Fruit fly (Drosophila melanogaster) whole organism, embryonic: ENCODE measurements around the gene SppL.
A peak's percentile ranks its signal among the peaks of the same experiment; 100 is the strongest.

Source experiments
- ATbp ChIP-seq: fragments of 200-800 bp; sonication (Bioruptor generic); optimal IDR thresholded peaks from 2 replicates; lab custom pipeline; 2017; ENCODE audit warnings: missing biosample characterization, mild to moderate bottlenecking, missing genetic modification characterization, missing genetic modification reagents
- Ada2b ChIP-seq: fragments of 200-800 bp; sonication (Bioruptor generic); IDR thresholded peaks from 2 replicates; pipeline ENCODE4 v1.3.6; 2022; ENCODE audit warnings: missing biosample characterization, missing genetic modification characterization
- Asciz ChIP-seq: fragments of 200-800 bp; sonication (Bioruptor generic); optimal IDR thresholded peaks from 2 replicates; lab custom pipeline; 2017; ENCODE audit warnings: missing biosample characterization, mild to moderate bottlenecking, missing genetic modification characterization, missing genetic modification reagents
- CG10209 ChIP-seq: fragments of 200-800 bp; sonication (Bioruptor generic); optimal IDR thresholded peaks from 3 replicates; lab custom pipeline; 2017; ENCODE audit warnings: missing biosample characterization, mild to moderate bottlenecking, missing genetic modification characterization, missing genetic modification reagents
- CG10543 ChIP-seq: fragments of 200-800 bp; sonication (Bioruptor generic); optimal IDR thresholded peaks from 3 replicates; lab custom pipeline; 2017; ENCODE audit warnings: missing biosample characterization, mild to moderate bottlenecking, missing genetic modification characterization, moderate library complexity
- CG11456 ChIP-seq: fragments of 200-800 bp; sonication (Bioruptor generic); IDR thresholded peaks from 3 replicates; pipeline ENCODE4 v1.3.6; 2022; ENCODE audit warnings: missing biosample characterization, missing genetic modification characterization
- CG12236 ChIP-seq: fragments of 200-800 bp; sonication (Bioruptor generic); optimal IDR thresholded peaks from 2 replicates; lab custom pipeline; 2016; ENCODE audit warnings: missing biosample characterization, missing genetic modification characterization
- CG13296 ChIP-seq: fragments of 200-800 bp; sonication (Bioruptor generic); optimal IDR thresholded peaks from 3 replicates; lab custom pipeline; 2018; ENCODE audit warnings: missing biosample characterization, mild to moderate bottlenecking, missing genetic modification characterization
- CG13424 ChIP-seq: fragments of 200-800 bp; sonication (Bioruptor generic); optimal IDR thresholded peaks from 2 replicates; lab custom pipeline; 2019; ENCODE audit warnings: missing biosample characterization, mild to moderate bottlenecking, missing genetic modification characterization, moderate library complexity
- CG14860 ChIP-seq: fragments of 200-800 bp; sonication (Bioruptor generic); IDR thresholded peaks from 3 replicates; pipeline ENCODE4 v1.3.6; 2022; ENCODE audit warnings: missing biosample characterization, missing genetic modification characterization; ENCODE audit not compliant: partially characterized antibody
- CG15601 ChIP-seq: fragments of 200-800 bp; sonication (Bioruptor generic); optimal IDR thresholded peaks from 3 replicates; lab custom pipeline; 2019; ENCODE audit warnings: missing biosample characterization, mild to moderate bottlenecking, missing genetic modification characterization, moderate library complexity
- CG17912 ChIP-seq: fragments of 200-800 bp; sonication (Bioruptor generic); optimal IDR thresholded peaks from 2 replicates; lab custom pipeline; 2018; ENCODE audit warnings: missing biosample characterization, mild to moderate bottlenecking, missing genetic modification characterization
- CG2116 ChIP-seq: fragments of 200-800 bp; sonication (Bioruptor generic); optimal IDR thresholded peaks from 3 replicates; lab custom pipeline; 2018; ENCODE audit warnings: missing biosample characterization, mild to moderate bottlenecking, missing genetic modification characterization
- CG2202 ChIP-seq: fragments of 200-800 bp; sonication (Bioruptor generic); optimal IDR thresholded peaks from 2 replicates; lab custom pipeline; 2018; ENCODE audit warnings: missing biosample characterization, mild to moderate bottlenecking, missing genetic modification characterization
- CG4424 ChIP-seq: fragments of 200-800 bp; sonication (Bioruptor generic); optimal IDR thresholded peaks from 3 replicates; lab custom pipeline; 2016; ENCODE audit warnings: missing biosample characterization, missing genetic modification characterization
- CG7556 ChIP-seq: fragments of 200-800 bp; sonication (Bioruptor generic); optimal IDR thresholded peaks from 2 replicates; lab custom pipeline; 2017; ENCODE audit warnings: missing biosample characterization, mild to moderate bottlenecking, missing genetic modification characterization
- CG7963 ChIP-seq: fragments of 200-800 bp; sonication (Bioruptor generic); IDR thresholded peaks from 3 replicates; pipeline ENCODE4 v1.3.6; 2022; ENCODE audit warnings: missing biosample characterization, missing genetic modification characterization; ENCODE audit not compliant: partially characterized antibody
- CG8765 ChIP-seq: fragments of 200-800 bp; sonication (Bioruptor generic); IDR thresholded peaks from 2 replicates; pipeline ENCODE4 v1.3.6; 2022; ENCODE audit warnings: missing biosample characterization, missing genetic modification characterization
- D19A ChIP-seq: fragments of 200-800 bp; optimal IDR thresholded peaks from 3 replicates; lab custom pipeline; 2019; ENCODE audit warnings: missing biosample characterization, mild to moderate bottlenecking, missing genetic modification characterization, moderate library complexity
- Dbx ChIP-seq: fragments of 200-800 bp; sonication (Bioruptor generic); IDR thresholded peaks from 3 replicates; pipeline ENCODE4 v1.3.6; 2022; ENCODE audit warnings: missing biosample characterization, missing genetic modification characterization
- Deaf1 ChIP-seq: fragments of 200-800 bp; optimal IDR thresholded peaks from 3 replicates; lab custom pipeline; 2019; ENCODE audit warnings: missing biosample characterization, mild to moderate bottlenecking, missing genetic modification characterization, moderate library complexity
- Dip2 ChIP-seq: fragments of 200-800 bp; sonication (Bioruptor generic); IDR thresholded peaks from 2 replicates; pipeline ENCODE4 v1.3.6; 2022; ENCODE audit warnings: missing biosample characterization, missing genetic modification characterization
- Dip3 ChIP-seq: fragments of 200-800 bp; sonication (Bioruptor generic); optimal IDR thresholded peaks from 3 replicates; lab custom pipeline; 2016; ENCODE audit warnings: missing biosample characterization, missing genetic modification characterization
- Fer1 ChIP-seq: fragments of 200-800 bp; sonication (Bioruptor generic); optimal IDR thresholded peaks from 2 replicates; lab custom pipeline; 2017; ENCODE audit warnings: missing biosample characterization, mild to moderate bottlenecking, missing genetic modification characterization
- HLH54F ChIP-seq: fragments of 200-800 bp; sonication (Bioruptor generic); optimal IDR thresholded peaks from 3 replicates; lab custom pipeline; 2016; ENCODE audit warnings: missing biosample characterization, missing genetic modification characterization
- Mrtf ChIP-seq: fragments of 200-800 bp; sonication (Bioruptor generic); IDR thresholded peaks from 3 replicates; pipeline ENCODE4 v1.3.6; 2022; ENCODE audit warnings: missing biosample characterization, missing genetic modification characterization
- Nf-YA ChIP-seq: fragments of 200-800 bp; sonication (Bioruptor generic); IDR thresholded peaks from 2 replicates; pipeline ENCODE4 v1.3.6; 2022; ENCODE audit warnings: missing biosample characterization, missing genetic modification characterization
- Oaz ChIP-seq: fragments of 200-800 bp; sonication (Bioruptor generic); IDR thresholded peaks from 2 replicates; pipeline ENCODE4 v1.3.6; 2022; ENCODE audit warnings: missing biosample characterization, missing genetic modification characterization
- Ptx1 ChIP-seq: fragments of 200-800 bp; sonication (Bioruptor generic); IDR thresholded peaks from 2 replicates; pipeline ENCODE4 v1.3.6; 2022; ENCODE audit warnings: missing biosample characterization, missing genetic modification characterization
- Stat92E ChIP-seq, 3 experiments: fragments of >200 bp in 2 of 3; fragments of 200-800 bp in 1 of 3; sonication (Bioruptor generic) in 1 of 3; optimal IDR thresholded peaks; 2 replicates each; lab custom pipeline; 2017 to 2019; ENCODE audit warnings: missing biosample characterization in 3 of 3, missing genetic modification characterization in 3 of 3, mild to moderate bottlenecking in 1 of 3, moderate library complexity in 1 of 3
- bab2 ChIP-seq: fragments of 200-800 bp; sonication (Bioruptor generic); optimal IDR thresholded peaks from 2 replicates; lab custom pipeline; 2016; ENCODE audit warnings: missing biosample characterization, missing genetic modification characterization
- cad ChIP-seq: fragments of >200 bp; optimal IDR thresholded peaks from 2 replicates; lab custom pipeline; 2017; ENCODE audit warnings: missing biosample characterization, missing genetic modification characterization
- cas ChIP-seq: fragments of 200-800 bp; sonication (Bioruptor generic); IDR thresholded peaks from 2 replicates; pipeline ENCODE4 v1.3.6; 2022; ENCODE audit warnings: missing biosample characterization, missing genetic modification characterization
- ci ChIP-seq: fragments of 200-800 bp; sonication (Bioruptor generic); IDR thresholded peaks from 3 replicates; pipeline ENCODE4 v1.3.6; 2022; ENCODE audit warnings: missing biosample characterization, missing genetic modification characterization
- corto ChIP-seq: fragments of 200-800 bp; sonication (Bioruptor generic); optimal IDR thresholded peaks from 2 replicates; lab custom pipeline; 2016; ENCODE audit warnings: missing biosample characterization, mild to moderate bottlenecking, missing genetic modification characterization, moderate library complexity
- crol ChIP-seq: fragments of 200-800 bp; sonication (Bioruptor generic); IDR thresholded peaks from 2 replicates; pipeline ENCODE4 v1.3.6; 2022; ENCODE audit warnings: missing biosample characterization, missing genetic modification characterization
- crp ChIP-seq, 2 experiments: fragments of 200-800 bp; sonication (Bioruptor generic); optimal IDR thresholded peaks; 2 replicates in 1 of 2; 3 replicates in 1 of 2; lab custom pipeline; 2017; ENCODE audit warnings: missing biosample characterization in 2 of 2, missing genetic modification characterization in 2 of 2, mild to moderate bottlenecking in 1 of 2, moderate library complexity in 1 of 2
- da ChIP-seq: fragments of 200-800 bp; sonication (Bioruptor generic); optimal IDR thresholded peaks from 2 replicates; lab custom pipeline; 2016; ENCODE audit warnings: missing biosample characterization, missing genetic modification characterization
- ham ChIP-seq: fragments of 200-800 bp; sonication (Bioruptor generic); IDR thresholded peaks from 2 replicates; pipeline ENCODE4 v1.3.6; 2022; ENCODE audit warnings: missing biosample characterization, missing genetic modification characterization
- inv ChIP-seq: fragments of 200-800 bp; sonication (Bioruptor generic); IDR thresholded peaks from 2 replicates; pipeline ENCODE4 v1.3.6; 2022; ENCODE audit warnings: missing biosample characterization, missing genetic modification characterization; ENCODE audit not compliant: partially characterized antibody
- kni ChIP-seq: fragments of 200-800 bp; sonication (Bioruptor generic); optimal IDR thresholded peaks from 3 replicates; lab custom pipeline; 2017; ENCODE audit warnings: mild to moderate bottlenecking, missing biosample characterization, missing genetic modification reagents, missing genetic modification characterization
- lilli ChIP-seq: fragments of 200-800 bp; sonication (Bioruptor generic); optimal IDR thresholded peaks from 3 replicates; lab custom pipeline; 2016; ENCODE audit warnings: missing biosample characterization, missing genetic modification characterization
- peb ChIP-seq: fragments of 200-800 bp; sonication (Bioruptor generic); IDR thresholded peaks from 2 replicates; pipeline ENCODE4 v1.3.6; 2022; ENCODE audit warnings: missing biosample characterization, missing genetic modification characterization
- ro ChIP-seq: fragments of 200-800 bp; sonication (Bioruptor generic); IDR thresholded peaks from 2 replicates; pipeline ENCODE4 v1.3.6; 2022; ENCODE audit warnings: missing biosample characterization, missing genetic modification characterization
- sens-2 ChIP-seq: fragments of 200-800 bp; sonication (Bioruptor generic); IDR thresholded peaks from 2 replicates; pipeline ENCODE4 v1.3.6; 2022; ENCODE audit warnings: missing biosample characterization, missing genetic modification characterization
- sim ChIP-seq: fragments of 200-800 bp; sonication (Bioruptor generic); IDR thresholded peaks from 2 replicates; pipeline ENCODE4 v1.3.6; 2022; ENCODE audit warnings: missing biosample characterization, missing genetic modification characterization
- sug ChIP-seq: fragments of 200-800 bp; optimal IDR thresholded peaks from 2 replicates; lab custom pipeline; 2019; ENCODE audit warnings: missing biosample characterization, mild to moderate bottlenecking, missing genetic modification characterization, moderate library complexity
- tin ChIP-seq: fragments of 200-800 bp; sonication (Bioruptor generic); optimal IDR thresholded peaks from 3 replicates; lab custom pipeline; 2016; ENCODE audit warnings: missing biosample characterization, missing genetic modification characterization
- twi ChIP-seq: fragments of 200-800 bp; optimal IDR thresholded peaks from 2 replicates; lab custom pipeline; 2019; ENCODE audit warnings: missing biosample characterization, mild to moderate bottlenecking, missing genetic modification characterization, moderate library complexity
- vvl ChIP-seq: fragments of 200-800 bp; sonication (Bioruptor generic); IDR thresholded peaks from 2 replicates; pipeline ENCODE4 v1.3.6; 2022; ENCODE audit warnings: missing biosample characterization, missing genetic modification characterization

Gene SppL

DNA sequence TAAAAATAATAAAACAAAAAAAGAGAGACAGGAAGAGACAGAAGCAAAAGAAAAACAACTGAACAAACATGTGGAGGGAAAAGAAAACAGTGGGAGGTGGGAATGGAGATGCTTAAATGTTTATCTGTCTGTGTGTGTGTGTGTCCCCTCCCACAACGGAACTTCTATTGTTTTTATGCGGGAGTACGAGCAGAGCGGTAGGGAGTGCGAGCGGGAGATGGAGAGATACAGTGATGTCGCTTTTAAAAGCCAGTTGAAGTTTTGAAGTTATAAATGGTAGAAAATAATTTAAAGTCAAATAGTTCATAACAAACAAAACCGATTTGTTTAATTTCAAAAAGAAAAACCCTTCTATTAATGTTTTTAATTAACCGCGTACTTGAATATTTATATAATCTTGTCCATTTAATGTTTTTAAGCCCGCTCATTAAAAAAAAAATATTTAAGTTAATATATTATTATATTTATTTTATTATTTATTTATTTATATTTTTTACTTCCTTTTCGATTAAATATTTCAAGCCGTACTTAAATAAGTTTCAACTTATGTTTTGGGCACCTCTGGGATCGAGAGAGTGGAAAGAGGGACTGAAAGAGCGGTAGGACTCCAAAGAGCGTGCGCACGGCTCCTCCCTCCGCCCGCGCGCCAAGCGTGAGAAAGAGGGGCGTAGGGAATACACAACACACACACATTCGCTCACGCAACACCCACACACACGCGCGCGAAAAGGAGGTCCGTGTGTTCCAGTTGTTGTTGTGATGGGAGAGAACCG is 1.4 kb upstream of the SppL start (continued):
- TF ChIP-seq ATbp (peak; percentile 21), cad (no peak), CG7556 (GFP tag; lab: Kevin White, UChicago) (peak; percentile 81), crp (GFP tag; optimal IDR thresholded peaks at IDR 0.05; lab: Kevin White, UChicago) (no peak), CG4424 (GFP tag; lab: Kevin White, UChicago) (peak; percentile 41), vvl (GFP tag; lab: Robert Waterston, UW) (peak; percentile 63), peb (0 out of 2 replicates have a peak, but pooled peaks have one; percentile 19), HLH54F (GFP tag; lab: Kevin White, UChicago) (no peak), CG10209 (GFP tag; lab: Kevin White, UChicago) (peak; percentile 42), corto (GFP tag; lab: Kevin White, UChicago) (no peak), ci (GFP tag; lab: Robert Waterston, UW) (peak; percentile 68), cas (GFP tag; lab: Robert Waterston, UW) (no peak), bab2 (GFP tag; lab: Kevin White, UChicago) (peak; percentile 15), sug (peak; percentile 24), CG11456 (GFP tag; lab: Robert Waterston, UW) (no peak), ham (GFP tag; lab: Robert Waterston, UW) (no peak), da (GFP tag; lab: Kevin White, UChicago) (no peak), CG2116 (GFP tag; lab: Kevin White, UChicago) (no peak), sim (no peak), D19A (tag; lab: Kevin White, UChicago) (peak; percentile 50), CG14860 (GFP tag; lab: Robert Waterston, UW) (no peak), ro (GFP tag; lab: Robert Waterston, UW) (no peak), Asciz (peak; percentile 37), CG12236 (GFP tag; lab: Kevin White, UChicago) (no peak), CG8765 (GFP tag; lab: Robert Waterston, UW) (no peak), Mrtf (GFP tag; lab: Robert Waterston, UW) (no peak), twi (peak; percentile 56), Stat92E (GFP tag; optimal IDR thresholded peaks at IDR 0.05; lab: Kevin White, UChicago) (no peak), Ada2b (0 out of 2 replicates have a peak, but pooled peaks have one; percentile 13), Dip3 (no peak), Dbx (peak; percentile 7; the same call in 1 of the 3 replicates), CG13424 (tag; lab: Kevin White, UChicago) (peak; percentile 58), Nf-YA (GFP tag; lab: Robert Waterston, UW) (no peak), Deaf1 (tag; lab: Kevin White, UChicago) (peak; percentile 8), CG15601 (tag; lab: Kevin White, UChicago) (peak; percentile 63), inv (no peak), Ptx1 (0 out of 2 replicates have a peak, but pooled peaks have one; percentile 29), kni (GFP tag; lab: Kevin White, UChicago) (no peak), lilli (GFP tag; lab: Kevin White, UChicago) (peak; percentile 22), Fer1 (peak; percentile 49), CG13296 (GFP tag; lab: Kevin White, UChicago) (peak; percentile 53), Oaz (no peak), CG10543 (no peak), CG2202 (no peak), crol (GFP tag; lab: Robert Waterston, UW) (peak; percentile 92), Dip2 (GFP tag; lab: Robert Waterston, UW) (no peak), sens-2 (GFP tag; lab: Robert Waterston, UW) (no peak), CG17912 (GFP tag; lab: Kevin White, UChicago) (no peak), CG7963 (GFP tag; lab: Robert Waterston, UW) (no peak), tin (GFP tag; lab: Kevin White, UChicago) (peak; percentile 53)
